Fruit fly (Drosophila melanogaster): ENCODE data around the gene CG5447.
A peak's percentile ranks its signal among the peaks of the same experiment; 100 is the strongest.

The CG5447 gene

dm6 chr3R:26443875-26444511, 8.3 kb upstream of the CG5447 start:
- no peak for TF ChIP-seq cic (GFP tag; optimal IDR thresholded peaks at IDR 0.05)
- TF ChIP-seq CG7045 (GFP tag; optimal IDR thresholded peaks at IDR 0.05), result peak; percentile 27

- TF ChIP-seq Hr96 (GFP tag; optimal IDR thresholded peaks at IDR 0.05), result no peak
- TF ChIP-seq CG7101 (tag; optimal IDR thresholded peaks at IDR 0.05), result no peak
- no peak for TF ChIP-seq toe (GFP tag; optimal IDR thresholded peaks at IDR 0.05)
- TF ChIP-seq CG7045 (GFP tag; optimal IDR thresholded peaks at IDR 0.05), result no peak
- no peak for TF ChIP-seq pad (GFP tag; optimal IDR thresholded peaks at IDR 0.05)
- no peak for TF ChIP-seq CG1620 (GFP tag; optimal IDR thresholded peaks at IDR 0.05)
- TF ChIP-seq CG14711 (tag; optimal IDR thresholded peaks at IDR 0.05), result no peak
- no peak for TF ChIP-seq kay (GFP tag; ENCODE audit: borderline replicate concordance)
- TF ChIP-seq Crg-1 (GFP tag; optimal IDR thresholded peaks at IDR 0.05), result no peak
- no peak for TF ChIP-seq ovo (GFP tag; optimal IDR thresholded peaks at IDR 0.05)
- no peak for TF ChIP-seq CG33017 (tag; optimal IDR thresholded peaks at IDR 0.05)
- TF ChIP-seq Mnt (GFP tag; optimal IDR thresholded peaks at IDR 0.05), result no peak
These were observed 3.6 kb upstream of the CG5447 start, which contains the start of gene Hex-t1 for dm6 chr3R:26448779-26449178. Gene Hex-t1 (plus strand): TSS chr3R:26449079.

- TF ChIP-seq kay (GFP tag; ENCODE audit: borderline replicate concordance) (no peak), CG1620 (GFP tag; optimal IDR thresholded peaks at IDR 0.05) (no peak), Hr96 (GFP tag; optimal IDR thresholded peaks at IDR 0.05) (no peak), bab1 (GFP tag; optimal IDR thresholded peaks at IDR 0.05) (no peak), Mnt (GFP tag; optimal IDR thresholded peaks at IDR 0.05) (no peak), CG12768 (GFP tag; optimal IDR thresholded peaks at IDR 0.05) (no peak), tj (GFP tag; optimal IDR thresholded peaks at IDR 0.05) (no peak), Clk (GFP tag; optimal IDR thresholded peaks at IDR 0.05) (no peak), cic (GFP tag; optimal IDR thresholded peaks at IDR 0.05) (no peak), Crg-1 (GFP tag; optimal IDR thresholded peaks at IDR 0.05) (no peak), cnc (optimal IDR thresholded peaks at IDR 0.05) (no peak), ovo (GFP tag; optimal IDR thresholded peaks at IDR 0.05) (no peak), CG14711 (tag; optimal IDR thresholded peaks at IDR 0.05) (no peak), CG7101 (tag; optimal IDR thresholded peaks at IDR 0.05) (no peak), CG5204 (GFP tag; optimal IDR thresholded peaks at IDR 0.05) (no peak), toe (GFP tag; optimal IDR thresholded peaks at IDR 0.05) (no peak), pad (GFP tag; optimal IDR thresholded peaks at IDR 0.05) (no peak), CG33017 (tag; optimal IDR thresholded peaks at IDR 0.05) (no peak), CG7045 (GFP tag; optimal IDR thresholded peaks at IDR 0.05) (no peak)
These were observed 2.0 kb upstream of the CG5447 start, which contains the start of gene Hex-t2 for dm6 chr3R:26450371-26450770. Gene Hex-t2 (plus strand): TSS chr3R:26450671.

dm6 chr3R:26454494-26454893, 2.2 kb downstream of the CG5447 start, which contains the start of gene CG43117:
Gene CG43117 (plus strand): TSS chr3R:26454794.
- TF ChIP-seq CG5204 (GFP tag; optimal IDR thresholded peaks at IDR 0.05) (no peak), bab1 (GFP tag; optimal IDR thresholded peaks at IDR 0.05) (no peak), cic (GFP tag; optimal IDR thresholded peaks at IDR 0.05) (no peak), pad (GFP tag; optimal IDR thresholded peaks at IDR 0.05) (no peak)

- TF ChIP-seq CG1620 (GFP tag; optimal IDR thresholded peaks at IDR 0.05) (no peak), CG5204 (GFP tag; optimal IDR thresholded peaks at IDR 0.05) (no peak), CG7045 (GFP tag; optimal IDR thresholded peaks at IDR 0.05) (no peak), CG14711 (tag; optimal IDR thresholded peaks at IDR 0.05) (no peak), CG12768 (GFP tag; optimal IDR thresholded peaks at IDR 0.05) (no peak), Clk (GFP tag; optimal IDR thresholded peaks at IDR 0.05) (no peak)
These were observed 3.5 kb downstream of the CG5447 start, which contains the start of gene Pdf for dm6 chr3R:26455838-26456237. Gene Pdf (minus strand): TSS chr3R:26456141.

- TF ChIP-seq bab1 (GFP tag; optimal IDR thresholded peaks at IDR 0.05) (no peak), Crg-1 (GFP tag; optimal IDR thresholded peaks at IDR 0.05) (no peak), cnc (optimal IDR thresholded peaks at IDR 0.05) (no peak), CG11617 (GFP tag; optimal IDR thresholded peaks at IDR 0.05) (no peak), CG7101 (tag; optimal IDR thresholded peaks at IDR 0.05) (no peak), CG12768 (GFP tag; optimal IDR thresholded peaks at IDR 0.05) (no peak), Mnt (GFP tag; optimal IDR thresholded peaks at IDR 0.05) (no peak)
These were observed 4.2 kb downstream of the CG5447 start, which contains the start of gene CG14237 for dm6 chr3R:26456577-26456976. Gene CG14237 (plus strand): TSS chr3R:26456877.

- TF ChIP-seq CG5204 (GFP tag; optimal IDR thresholded peaks at IDR 0.05) (no peak), CG7045 (GFP tag; optimal IDR thresholded peaks at IDR 0.05) (no peak), Clk (GFP tag; optimal IDR thresholded peaks at IDR 0.05) (no peak), Hr96 (GFP tag; optimal IDR thresholded peaks at IDR 0.05) (no peak), tj (GFP tag; optimal IDR thresholded peaks at IDR 0.05) (no peak), ovo (GFP tag; optimal IDR thresholded peaks at IDR 0.05) (no peak), CG1620 (GFP tag; optimal IDR thresholded peaks at IDR 0.05) (no peak)
These were observed 5.6 kb downstream of the CG5447 start, which contains the start of gene CG14238 for dm6 chr3R:26457949-26458348. Gene CG14238 (plus strand): TSS chr3R:26458249.

All from whole organism, adult.